Worm (Caenorhabditis elegans) whole organism, young adult: ENCODE results near the gene F09B12.7.

Experiments used
- B0035.1 ChIP-seq: sonication (generic microtip); optimal IDR thresholded peaks from 2 replicates; lab custom pipeline; 2016; ENCODE audit warnings: missing genetic modification characterization, mild to moderate bottlenecking, missing compliant biosample characterization, missing genotype, missing genetic modification reagents
- B0261.1 ChIP-seq: sonication (generic microtip); optimal IDR thresholded peaks from 2 replicates; lab custom pipeline; 2016; ENCODE audit warnings: mild to moderate bottlenecking, missing genetic modification characterization, moderate library complexity, missing compliant biosample characterization
- F10E7.11 ChIP-seq: sonication (generic microtip); optimal IDR thresholded peaks from 2 replicates; lab custom pipeline; 2017; ENCODE audit warnings: mild to moderate bottlenecking, missing genetic modification characterization, moderate library complexity, missing compliant biosample characterization
- F57C9.4 ChIP-seq: sonication (generic microtip); optimal IDR thresholded peaks from 2 replicates; lab custom pipeline; 2017; ENCODE audit warnings: mild to moderate bottlenecking, missing genetic modification characterization, missing compliant biosample characterization
- K11D2.4 ChIP-seq: fragments of 200-800 bp; sonication (Bioruptor generic); IDR thresholded peaks from 2 replicates; pipeline ENCODE4 v1.3.6; 2022; ENCODE audit warnings: missing genetic modification reagents, missing genetic modification characterization, missing compliant biosample characterization
- attf-3 ChIP-seq: fragments of 200-800 bp; sonication (Bioruptor generic); conservative IDR thresholded peaks from 2 replicates; pipeline ENCODE4 v1.3.6; 2022; ENCODE audit warnings: missing genetic modification reagents, missing genetic modification characterization, missing compliant biosample characterization
- attf-6 ChIP-seq: fragments of 200-800 bp; sonication (Bioruptor generic); IDR thresholded peaks from 2 replicates; pipeline ENCODE4 v1.3.6; 2022; ENCODE audit warnings: missing genetic modification reagents, missing genetic modification characterization, missing compliant biosample characterization
- cebp-1 ChIP-seq, 2 experiments: fragments of 200-800 bp in 1 of 2; sonication (Bioruptor generic) in 1 of 2; sonication (generic microtip) in 1 of 2; IDR thresholded peaks in 1 of 2; optimal IDR thresholded peaks in 1 of 2; 2 replicates each; pipeline versions ENCODE4 v1.3.6 to Lab custom; 2017 to 2022; ENCODE audit warnings: missing compliant biosample characterization in 2 of 2, missing genetic modification characterization in 2 of 2, mild to moderate bottlenecking in 1 of 2, missing genetic modification reagents in 1 of 2, moderate library complexity in 1 of 2
- ceh-40 ChIP-seq: fragments of 200-800 bp; sonication (Bioruptor generic); IDR thresholded peaks from 2 replicates; pipeline ENCODE4 v1.3.6; 2022; ENCODE audit warnings: missing genetic modification characterization, missing compliant biosample characterization
- ceh-79 ChIP-seq: sonication (generic microtip); optimal IDR thresholded peaks from 2 replicates; lab custom pipeline; 2017; ENCODE audit warnings: mild to moderate bottlenecking, missing genetic modification characterization, missing compliant biosample characterization
- fkh-3 ChIP-seq: sonication (generic microtip); optimal IDR thresholded peaks from 2 replicates; lab custom pipeline; 2016; ENCODE audit warnings: mild to moderate bottlenecking, missing genetic modification characterization, missing compliant biosample characterization
- hlh-12 ChIP-seq: sonication (generic microtip); optimal IDR thresholded peaks from 2 replicates; lab custom pipeline; 2016; ENCODE audit warnings: missing genetic modification characterization, missing compliant biosample characterization
- hlh-26 ChIP-seq: fragments of 200-800 bp; sonication (Bioruptor generic); conservative IDR thresholded peaks from 2 replicates; pipeline ENCODE4 v1.3.6; 2022; ENCODE audit warnings: missing genetic modification reagents, missing genetic modification characterization, missing compliant biosample characterization
- lin-26 ChIP-seq: fragments of 200-800 bp; sonication (Bioruptor generic); IDR thresholded peaks from 2 replicates; pipeline ENCODE4 v1.3.6; 2022; ENCODE audit warnings: missing genetic modification reagents, missing genetic modification characterization, missing compliant biosample characterization
- lin-40 ChIP-seq: sonication (generic microtip); optimal IDR thresholded peaks from 2 replicates; lab custom pipeline; 2016; ENCODE audit warnings: missing genetic modification characterization, mild to moderate bottlenecking, missing compliant biosample characterization, missing genotype, missing genetic modification reagents
- mes-4 ChIP-seq: sonication (generic microtip); optimal IDR thresholded peaks from 2 replicates; lab custom pipeline; 2016; ENCODE audit warnings: missing genotype, missing genetic modification characterization, missing compliant biosample characterization
- mxl-1 ChIP-seq: sonication (generic microtip); optimal IDR thresholded peaks from 2 replicates; lab custom pipeline; 2016; ENCODE audit warnings: missing genetic modification characterization, missing compliant biosample characterization
- nhr-120 ChIP-seq: fragments of 200-800 bp; sonication (Bioruptor generic); IDR thresholded peaks from 2 replicates; pipeline ENCODE4 v1.3.6; 2022; ENCODE audit warnings: missing genetic modification characterization, missing compliant biosample characterization
- nhr-80 ChIP-seq: sonication (generic microtip); optimal IDR thresholded peaks from 2 replicates; lab custom pipeline; 2016; ENCODE audit warnings: missing genetic modification characterization, missing compliant biosample characterization
- pbrm-1 ChIP-seq: fragments of 200-800 bp; sonication (Bioruptor generic); IDR thresholded peaks from 2 replicates; pipeline ENCODE4 v1.3.6; 2022; ENCODE audit warnings: missing genetic modification reagents, missing genetic modification characterization, missing compliant biosample characterization
- rec-8 ChIP-seq, 2 experiments: sonication (generic microtip); optimal IDR thresholded peaks; 2 replicates each; lab custom pipeline; 2016; ENCODE audit warnings: mild to moderate bottlenecking in 2 of 2, missing genetic modification characterization in 2 of 2, missing genetic modification reagents in 2 of 2, missing genotype in 2 of 2, missing biosample characterization in 1 of 2, missing compliant biosample characterization in 1 of 2, moderate library complexity in 1 of 2
- rpc-1 ChIP-seq, 2 experiments: fragments of 150-350 bp in 1 of 2; sonication (generic microtip) in 1 of 2; optimal IDR thresholded peaks; 2 replicates each; lab custom pipeline; 2014 to 2018; ENCODE audit warnings: missing biosample characterization in 1 of 2, missing genetic modification characterization in 1 of 2, missing genetic modification reagents in 1 of 2, missing genotype in 1 of 2
- somi-1 ChIP-seq: fragments of 200-800 bp; sonication (Bioruptor generic); optimal IDR thresholded peaks from 2 replicates; lab custom pipeline; 2018; ENCODE audit warnings: mild to moderate bottlenecking, missing genetic modification characterization, missing compliant biosample characterization
- ztf-25 ChIP-seq: fragments of 200-800 bp; sonication (Bioruptor generic); IDR thresholded peaks from 2 replicates; pipeline ENCODE4 v1.3.6; 2022; ENCODE audit warnings: missing genetic modification reagents, missing genetic modification characterization, missing compliant biosample characterization
- ztf-26 ChIP-seq: sonication (generic microtip); optimal IDR thresholded peaks from 2 replicates; lab custom pipeline; 2017; ENCODE audit warnings: missing genetic modification characterization, missing compliant biosample characterization

Gene F09B12.7

DNA sequence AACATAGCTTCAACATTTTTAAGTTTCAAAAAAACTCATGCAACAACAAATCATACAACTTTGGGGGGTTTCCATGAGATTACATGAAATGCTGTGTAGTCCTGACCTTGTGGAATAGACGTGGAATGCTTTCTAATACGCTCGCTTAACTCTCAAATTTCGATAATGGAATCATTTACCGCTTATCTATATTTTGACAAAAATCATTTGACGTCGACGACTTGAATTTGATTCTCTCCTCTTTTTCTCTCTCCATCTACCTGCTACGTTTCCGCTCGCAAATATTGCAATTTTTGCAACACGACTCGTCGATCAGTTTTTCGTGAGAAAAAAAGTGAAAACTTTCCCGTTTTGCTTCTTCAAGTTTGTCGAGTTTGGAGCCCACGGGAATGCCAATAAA, 5.8 kb downstream of the F09B12.7 start, which contains the start of gene flr-4:
Gene flr-4 (plus strand): TSS at position 275 of the 400 bp plus-strand sequence.
- TF ChIP-seq nhr-80 (tag; lab: Kevin White, UChicago) (peak; percentile 78), somi-1 (GFP tag; lab: Kevin White, UChicago) (no peak)

DNA sequence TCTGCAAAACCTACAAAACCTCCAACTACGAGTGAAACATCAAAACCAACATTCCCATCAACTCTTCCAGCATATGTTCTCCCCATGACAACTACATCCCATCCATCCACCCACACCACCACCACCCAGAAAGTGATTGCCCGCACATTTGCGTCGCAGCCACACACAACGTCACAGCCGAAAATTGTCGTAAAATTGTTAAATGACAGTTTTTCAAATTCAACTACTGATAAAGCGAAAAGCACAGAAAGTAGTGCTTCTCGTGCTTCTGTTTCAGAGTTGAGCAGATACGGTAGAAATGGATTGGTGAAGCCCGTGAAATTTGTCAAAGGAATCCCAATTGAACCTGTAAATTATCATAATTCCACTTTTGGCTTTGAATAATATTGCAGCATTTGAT, 7.1 kb downstream of the F09B12.7 start:
- TF ChIP-seq fkh-3 (tag; lab: Kevin White, UChicago) (no peak), nhr-80 (tag; lab: Kevin White, UChicago) (peak; percentile 52)

DNA sequence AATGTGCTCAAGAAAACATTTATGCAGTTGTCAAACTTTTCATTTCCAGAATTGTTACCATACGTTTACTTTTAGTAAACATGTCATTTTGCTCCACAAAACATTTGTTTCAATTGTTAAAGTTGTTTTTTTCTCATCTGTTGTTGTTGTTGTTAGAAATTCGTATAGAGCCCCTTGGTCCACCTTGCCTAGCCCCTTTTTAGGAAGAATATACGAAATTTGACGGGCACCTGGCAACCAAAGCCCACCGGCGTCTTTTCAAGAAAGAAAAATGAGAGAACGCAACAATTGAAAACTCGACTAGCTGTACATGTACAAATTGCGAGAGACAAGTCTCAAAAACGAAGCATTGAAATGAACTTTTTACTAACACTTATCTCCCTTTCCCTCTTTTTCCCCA, 10.5 kb downstream of the F09B12.7 start, which contains the start of gene F09B12.5:
Gene F09B12.5 (plus strand): TSS at position 301 of the 400 bp plus-strand sequence.
- TF ChIP-seq B0261.1 (tag; lab: Kevin White, UChicago) (no peak), K11D2.4 (no peak), rec-8 (tag; optimal IDR thresholded peaks at IDR 0.05; lab: Kevin White, UChicago) (no peak), nhr-120 (GFP tag; lab: Robert Waterston, UW) (no peak), ztf-25 (GFP tag; lab: Robert Waterston, UW) (no peak), mxl-1 (tag; lab: Kevin White, UChicago) (no peak), attf-6 (GFP tag; lab: Robert Waterston, UW) (no peak), hlh-26 (GFP tag; lab: Robert Waterston, UW) (no peak), ceh-40 (no peak), rpc-1 (optimal IDR thresholded peaks at IDR 0.05; lab: Kevin White, UChicago) (no peak), rpc-1 (tag; optimal IDR thresholded peaks at IDR 0.05; lab: Kevin White, UChicago) (no peak), pbrm-1 (GFP tag; lab: Robert Waterston, UW) (no peak), F57C9.4 (tag; lab: Kevin White, UChicago) (no peak), B0035.1 (no peak)

ce11 chrX:15083795-15084194, 11.1 kb downstream of the F09B12.7 start, which contains the start of gene H40L08.1:
TSS of gene H40L08.1 (minus strand) at chrX:15084086.
- TF ChIP-seq lin-40 (tag; lab: Kevin White, UChicago) = no peak
- TF ChIP-seq attf-3 = peak; percentile 90

ce11 chrX:15081486-15081885, 13.4 kb downstream of the F09B12.7 start:
- TF ChIP-seq ceh-79 (no peak), lin-26 (0 out of 2 replicates have a peak, but pooled peaks have one; percentile 22)

ce11 chrX:15079406-15079805, 15.5 kb downstream of the F09B12.7 start:
- TF ChIP-seq lin-40 (tag; lab: Kevin White, UChicago) (peak; percentile 28), mes-4 (no peak), cebp-1 (GFP tag; IDR thresholded peaks at IDR 0.05; lab: Robert Waterston, UW) (no peak), cebp-1 (tag; optimal IDR thresholded peaks at IDR 0.05; lab: Kevin White, UChicago) (peak; percentile 9), ztf-26 (tag; lab: Kevin White, UChicago) (peak; percentile 59)

DNA sequence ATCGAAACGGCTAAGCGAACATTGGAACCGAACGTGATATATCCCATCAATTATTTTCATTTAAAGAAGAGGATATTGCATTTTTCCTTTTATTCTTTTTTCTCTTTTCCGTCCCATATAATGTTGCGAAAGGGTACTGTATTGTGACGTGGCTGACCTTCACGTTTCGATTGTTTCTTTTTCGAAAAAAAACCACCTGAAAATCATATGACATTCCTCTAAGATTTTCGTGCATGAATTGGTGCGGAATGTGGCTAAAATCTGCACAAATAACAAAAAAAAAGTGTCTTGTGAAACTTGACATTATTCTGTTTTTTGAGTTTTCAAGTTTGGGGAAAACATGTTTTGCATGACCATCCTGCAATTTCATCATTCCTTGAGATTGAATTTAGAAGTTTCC, 16.6 kb downstream of the F09B12.7 start:
- TF ChIP-seq hlh-12 (tag; lab: Kevin White, UChicago) (no peak), cebp-1 (GFP tag; IDR thresholded peaks at IDR 0.05; lab: Robert Waterston, UW) (no peak), cebp-1 (tag; optimal IDR thresholded peaks at IDR 0.05; lab: Kevin White, UChicago) (peak; percentile 26), F10E7.11 (tag; lab: Kevin White, UChicago) (no peak), K11D2.4 (0 out of 2 replicates have a peak, but pooled peaks have one; percentile 31), lin-26 (no peak)
- TF ChIP-seq, all 124 proteins: peak for 2
